Worm (Caenorhabditis elegans): ENCODE results near the gene F47B10.4.

DNA sequence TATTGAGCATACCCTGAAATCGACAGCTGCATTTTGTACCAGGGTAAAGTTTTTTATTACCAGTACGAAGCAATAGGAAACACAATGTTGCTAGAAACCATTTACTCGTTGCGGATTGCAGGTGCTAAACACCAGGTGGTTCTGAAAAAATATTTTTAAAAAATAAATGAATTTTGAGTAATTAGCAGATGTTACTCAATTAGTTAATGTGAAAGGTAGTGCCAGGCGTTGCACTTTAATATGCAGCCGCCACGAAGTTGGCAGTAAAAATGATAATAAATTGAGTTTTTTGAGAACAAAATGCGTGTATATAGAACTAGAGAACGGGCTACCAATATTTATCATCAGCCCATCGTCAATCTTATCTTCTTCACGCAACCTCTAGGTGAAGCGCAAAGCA, 28.5 kb downstream of the F47B10.4 start, which contains the start of gene nstp-9:
- TF ChIP-seq nhr-28 (tag; optimal IDR thresholded peaks at IDR 0.05): no peak
- no peak for TF ChIP-seq nhr-12 (tag; optimal IDR thresholded peaks at IDR 0.05)
- no peak for TF ChIP-seq lir-3 (tag; optimal IDR thresholded peaks at IDR 0.05; ENCODE audit: poor library complexity)
- no peak for TF ChIP-seq ceh-82 (tag; optimal IDR thresholded peaks at IDR 0.05)
- TF ChIP-seq aly-2 (tag; optimal IDR thresholded peaks at IDR 0.05): no peak
- TF ChIP-seq tlp-1 (tag; optimal IDR thresholded peaks at IDR 0.05): no peak
- TF ChIP-seq ceh-8 (GFP tag; optimal IDR thresholded peaks at IDR 0.05): no peak

Measured in whole organism, L1 larva.